Fruit fly (Drosophila melanogaster): ENCODE data around the gene Octbeta1R.

Octbeta1R gene

DNA sequence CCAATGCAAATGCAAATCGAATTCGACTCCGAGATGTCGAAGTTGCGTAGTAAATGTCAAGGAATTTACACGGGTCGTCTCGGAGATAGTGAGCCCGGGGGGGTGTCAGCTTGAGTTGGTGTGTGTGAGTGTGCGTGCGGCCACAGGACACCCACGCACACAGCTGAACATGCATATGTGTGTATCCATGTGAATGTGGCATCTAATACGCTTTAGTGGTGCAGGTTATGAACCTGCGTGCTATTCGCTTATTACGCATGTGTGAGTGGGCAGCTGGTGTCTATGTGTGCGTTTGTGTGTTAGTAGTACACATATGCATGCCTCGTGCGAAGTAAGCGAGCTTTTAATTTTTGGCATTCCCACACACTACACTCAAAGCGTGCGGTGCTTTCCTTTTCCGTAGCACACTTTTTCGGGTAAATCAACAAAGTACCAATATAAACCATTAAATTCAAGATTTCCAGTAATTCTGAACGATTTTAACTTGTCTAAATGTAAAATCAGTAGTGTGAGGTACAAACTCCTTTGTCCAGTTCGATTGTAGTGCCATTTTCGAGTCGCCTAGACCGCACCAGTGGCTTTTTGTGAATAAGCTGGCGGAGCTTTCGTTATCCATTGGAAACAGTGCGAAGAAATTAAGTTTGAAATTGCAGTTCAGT lies 28.1 kb upstream of the Octbeta1R start (continued):
- TF ChIP-seq Hr39 (optimal IDR thresholded peaks at IDR 0.05): no peak
- peak; percentile 86 for TF ChIP-seq CG10543 (GFP tag; optimal IDR thresholded peaks at IDR 0.05)
- TF ChIP-seq bowl (GFP tag; IDR thresholded peaks at IDR 0.05): peak; percentile 45; the same call in 1 of the 2 replicates
- peak; percentile 87 for TF ChIP-seq CG12659 (GFP tag; optimal IDR thresholded peaks at IDR 0.05)
- peak; percentile 83 for TF ChIP-seq crc (GFP tag; optimal IDR thresholded peaks at IDR 0.05)
- peak; percentile 78; the same call in 1 of the 2 replicates for TF ChIP-seq Awh (GFP tag; IDR thresholded peaks at IDR 0.05)
- peak; percentile 80 for TF ChIP-seq CG31224 (GFP tag; IDR thresholded peaks at IDR 0.05)
- TF ChIP-seq Jarid2 (GFP tag; optimal IDR thresholded peaks at IDR 0.05): peak; percentile 65
- no peak for TF ChIP-seq CG10431 (GFP tag; optimal IDR thresholded peaks at IDR 0.05)
- TF ChIP-seq Meics (GFP tag; optimal IDR thresholded peaks at IDR 0.05): peak; percentile 93
- peak; percentile 87 for TF ChIP-seq Ada2b (GFP tag; IDR thresholded peaks at IDR 0.05)
- TF ChIP-seq CG14710 (tag; optimal IDR thresholded peaks at IDR 0.05): peak; percentile 39
- peak; percentile 78 for TF ChIP-seq CG11398 (GFP tag; optimal IDR thresholded peaks at IDR 0.05)
- no peak for TF ChIP-seq Hr78 (GFP tag; optimal IDR thresholded peaks at IDR 0.05)
- TF ChIP-seq NC2β (GFP tag; optimal IDR thresholded peaks at IDR 0.05): peak; percentile 68
- TF ChIP-seq lab (GFP tag; optimal IDR thresholded peaks at IDR 0.05): peak; percentile 96
- peak; percentile 67 for TF ChIP-seq gcm2 (GFP tag; optimal IDR thresholded peaks at IDR 0.05)
- peak; percentile 69; the same call in 2 of the 3 replicates for TF ChIP-seq CG7357 (GFP tag; IDR thresholded peaks at IDR 0.05)
- TF ChIP-seq CG15011 (GFP tag; optimal IDR thresholded peaks at IDR 0.05): peak; percentile 81
- TF ChIP-seq Blimp-1 (GFP tag; optimal IDR thresholded peaks at IDR 0.05): peak; percentile 75
- peak; percentile 84 for TF ChIP-seq CG14441 (GFP tag; IDR thresholded peaks at IDR 0.05)
- no peak for TF ChIP-seq D (optimal IDR thresholded peaks at IDR 0.05)
- peak; percentile 73 for TF ChIP-seq D (GFP tag; optimal IDR thresholded peaks at IDR 0.05)
- no peak for TF ChIP-seq eve (GFP tag; optimal IDR thresholded peaks at IDR 0.05)
- peak; percentile 81 for TF ChIP-seq CG17328 (GFP tag; IDR thresholded peaks at IDR 0.05)
- TF ChIP-seq CG8359 (GFP tag; optimal IDR thresholded peaks at IDR 0.05; ENCODE audit: borderline replicate concordance): no peak
- peak; percentile 84 for TF ChIP-seq B-H2 (GFP tag; optimal IDR thresholded peaks at IDR 0.05)
- TF ChIP-seq crol (GFP tag; IDR thresholded peaks at IDR 0.05): peak; percentile 14; the same call in 1 of the 2 replicates
- no peak for TF ChIP-seq pfk (GFP tag; optimal IDR thresholded peaks at IDR 0.05)
- TF ChIP-seq tap (tag; optimal IDR thresholded peaks at IDR 0.05): peak; percentile 75
- TF ChIP-seq Stat92E (GFP tag; optimal IDR thresholded peaks at IDR 0.05): no peak
- no peak for TF ChIP-seq sc (optimal IDR thresholded peaks at IDR 0.05)
- peak; percentile 45 for TF ChIP-seq sc (GFP tag; optimal IDR thresholded peaks at IDR 0.05)
- no peak for TF ChIP-seq CG15601 (tag; optimal IDR thresholded peaks at IDR 0.05)
- TF ChIP-seq CG6689 (GFP tag; IDR thresholded peaks at IDR 0.05): peak; percentile 87
- TF ChIP-seq CG15696 (tag; optimal IDR thresholded peaks at IDR 0.05): peak; percentile 10
- TF ChIP-seq Gsc (GFP tag; IDR thresholded peaks at IDR 0.05): peak; percentile 46
- peak; percentile 78 for TF ChIP-seq CG4820 (GFP tag; optimal IDR thresholded peaks at IDR 0.05)
- TF ChIP-seq fd64A (GFP tag; optimal IDR thresholded peaks at IDR 0.05): peak; percentile 51
- TF ChIP-seq al (GFP tag; IDR thresholded peaks at IDR 0.05): peak; percentile 76
- TF ChIP-seq D19B (GFP tag; optimal IDR thresholded peaks at IDR 0.05): peak; percentile 66
- peak; percentile 61 for TF ChIP-seq Mad (GFP tag; optimal IDR thresholded peaks at IDR 0.05)
- peak; percentile 84 to 96 for TF ChIP-seq Hr51 (GFP tag; optimal IDR thresholded peaks at IDR 0.05)
- peak; percentile 43 for TF ChIP-seq Vsx1 (GFP tag; optimal IDR thresholded peaks at IDR 0.05)
- peak; percentile 74 for TF ChIP-seq CG6272 (GFP tag; IDR thresholded peaks at IDR 0.05)
- peak; percentile 36 for TF ChIP-seq CG6654 (GFP tag; optimal IDR thresholded peaks at IDR 0.05)
- TF ChIP-seq CG2889 (GFP tag; IDR thresholded peaks at IDR 0.05): peak; percentile 62
- TF ChIP-seq Atf6 (GFP tag; IDR thresholded peaks at IDR 0.05): peak; percentile 90
- TF ChIP-seq Ets97D (GFP tag; optimal IDR thresholded peaks at IDR 0.05): peak; percentile 50
- TF ChIP-seq dmrt99B (tag; optimal IDR thresholded peaks at IDR 0.05): peak; percentile 93
